Worm (Caenorhabditis elegans): ENCODE results near the gene Y17D7B.3.

Gene Y17D7B.3

ce11 chrV:18786694-18787093, at the start of gene Y17D7B.3:
Y17D7B.3 (minus strand) TSS chrV:18786794.
- TF ChIP-seq W03F9.2 (tag; optimal IDR thresholded peaks at IDR 0.05) (no peak), dao-5 (tag; optimal IDR thresholded peaks at IDR 0.05) (no peak), him-1 (tag; optimal IDR thresholded peaks at IDR 0.05) (no peak)

- TF ChIP-seq W03F9.2 (tag; optimal IDR thresholded peaks at IDR 0.05) (no peak), dao-5 (tag; optimal IDR thresholded peaks at IDR 0.05) (no peak), him-1 (tag; optimal IDR thresholded peaks at IDR 0.05) (no peak)
Observed at ce11 chrV:18827374-18827773, 40.8 kb upstream of the Y17D7B.3 start.

- TF ChIP-seq dao-5 (tag; optimal IDR thresholded peaks at IDR 0.05) (no peak), him-1 (tag; optimal IDR thresholded peaks at IDR 0.05) (no peak), W03F9.2 (tag; optimal IDR thresholded peaks at IDR 0.05) (no peak)
Observed at ce11 chrV:18826445-18826844, 39.9 kb upstream of the Y17D7B.3 start.

- no peak for TF ChIP-seq dao-5 (tag; optimal IDR thresholded peaks at IDR 0.05)
- no peak for TF ChIP-seq him-1 (tag; optimal IDR thresholded peaks at IDR 0.05)
- TF ChIP-seq W03F9.2 (tag; optimal IDR thresholded peaks at IDR 0.05) = no peak
Observed at ce11 chrV:18821569-18821968, 35.0 kb upstream of the Y17D7B.3 start.

DNA sequence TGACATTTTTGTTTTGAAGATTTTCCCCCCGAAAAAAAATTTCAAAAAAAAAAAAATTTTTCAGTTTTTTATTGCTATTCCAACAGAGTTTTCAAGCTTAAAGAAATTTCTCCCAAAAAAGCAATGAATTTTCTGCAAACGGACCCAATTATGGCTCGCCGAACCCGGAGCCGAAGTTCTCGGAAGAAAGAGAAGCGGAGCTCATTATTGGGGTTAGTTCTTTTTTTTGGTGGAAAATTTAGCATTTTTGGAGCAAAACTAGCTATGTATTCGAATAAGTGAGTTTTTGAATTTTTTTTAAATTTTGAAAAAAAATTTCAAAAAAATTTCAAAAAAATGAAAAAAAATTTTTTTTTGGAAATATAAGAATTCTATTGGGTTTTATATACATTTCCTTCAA, 33.0 kb upstream of the Y17D7B.3 start, which contains the start of gene ncs-5:
Gene ncs-5, plus strand, starts transcription at position 124 of the 400 bp plus-strand sequence.
- TF ChIP-seq dao-5 (tag; optimal IDR thresholded peaks at IDR 0.05) = no peak
- no peak for TF ChIP-seq W03F9.2 (tag; optimal IDR thresholded peaks at IDR 0.05)
- TF ChIP-seq him-1 (tag; optimal IDR thresholded peaks at IDR 0.05) = no peak

ce11 chrV:18811360-18811759, 24.8 kb upstream of the Y17D7B.3 start, which contains the start of gene C54E10.7:
C54E10.7 (plus strand) TSS chrV:18811660.
- TF ChIP-seq him-1 (tag; optimal IDR thresholded peaks at IDR 0.05) (no peak), dao-5 (tag; optimal IDR thresholded peaks at IDR 0.05) (no peak), W03F9.2 (tag; optimal IDR thresholded peaks at IDR 0.05) (no peak)

- no peak for TF ChIP-seq him-1 (tag; optimal IDR thresholded peaks at IDR 0.05)
- no peak for TF ChIP-seq dao-5 (tag; optimal IDR thresholded peaks at IDR 0.05)
Observed at ce11 chrV:18810705-18811104, 24.1 kb upstream of the Y17D7B.3 start, which contains the start of gene C54E10.3. C54E10.3 (plus strand) TSS chrV:18811005.

- TF ChIP-seq dao-5 (tag; optimal IDR thresholded peaks at IDR 0.05) = no peak
- TF ChIP-seq W03F9.2 (tag; optimal IDR thresholded peaks at IDR 0.05) = no peak
- TF ChIP-seq him-1 (tag; optimal IDR thresholded peaks at IDR 0.05) = no peak
Observed at ce11 chrV:18808621-18809020, 22.0 kb upstream of the Y17D7B.3 start, which contains the start of gene C54E10.6. C54E10.6 (minus strand) TSS chrV:18808729.

DNA sequence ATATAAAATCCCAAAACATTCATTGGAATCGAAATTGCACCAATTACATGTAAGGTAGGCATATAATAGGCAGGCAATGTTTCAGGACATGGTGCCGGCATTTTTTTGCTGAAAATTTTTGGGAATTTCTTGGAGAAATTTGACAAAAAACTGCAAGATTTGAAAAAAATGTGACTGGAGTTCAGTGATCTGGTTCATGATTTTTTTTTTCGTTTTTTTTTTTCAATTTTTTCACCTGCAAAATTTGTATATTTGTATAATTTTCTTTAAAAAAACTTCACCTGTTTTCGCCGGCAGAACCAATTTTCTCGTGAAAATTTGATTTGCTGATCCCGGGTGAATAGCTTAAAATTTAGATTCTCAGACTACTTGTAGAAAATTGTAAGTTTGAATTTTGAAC, 19.8 kb upstream of the Y17D7B.3 start, which contains the start of gene sri-10:
Gene sri-10, minus strand, starts transcription at position 101 of the 400 bp plus-strand sequence.
- TF ChIP-seq dao-5 (tag; optimal IDR thresholded peaks at IDR 0.05) (no peak), him-1 (tag; optimal IDR thresholded peaks at IDR 0.05) (no peak)

DNA sequence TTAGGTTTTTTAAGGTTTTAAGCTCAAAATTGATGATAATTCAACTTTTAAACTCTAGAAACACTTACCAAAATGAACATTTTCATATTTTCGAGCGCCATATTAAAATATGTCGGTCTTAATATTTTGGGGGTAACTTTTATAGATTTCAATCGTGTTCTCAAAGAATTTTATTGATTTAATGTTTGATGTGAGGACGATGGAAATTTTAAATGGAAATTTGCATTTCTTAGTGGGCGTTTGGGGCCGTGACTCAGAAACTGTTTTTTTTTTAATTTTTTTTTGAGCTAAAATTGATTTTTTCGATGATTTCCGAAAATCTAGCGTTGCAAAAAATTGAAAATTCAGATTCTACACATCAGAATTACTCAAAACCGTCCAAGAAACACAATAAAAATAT, 16.7 kb upstream of the Y17D7B.3 start, which contains the start of gene C54E10.10:
Gene C54E10.10, minus strand, starts transcription at position 101 of the 400 bp plus-strand sequence.
- TF ChIP-seq W03F9.2 (tag; optimal IDR thresholded peaks at IDR 0.05) (no peak), dao-5 (tag; optimal IDR thresholded peaks at IDR 0.05) (no peak), him-1 (tag; optimal IDR thresholded peaks at IDR 0.05) (no peak)

DNA sequence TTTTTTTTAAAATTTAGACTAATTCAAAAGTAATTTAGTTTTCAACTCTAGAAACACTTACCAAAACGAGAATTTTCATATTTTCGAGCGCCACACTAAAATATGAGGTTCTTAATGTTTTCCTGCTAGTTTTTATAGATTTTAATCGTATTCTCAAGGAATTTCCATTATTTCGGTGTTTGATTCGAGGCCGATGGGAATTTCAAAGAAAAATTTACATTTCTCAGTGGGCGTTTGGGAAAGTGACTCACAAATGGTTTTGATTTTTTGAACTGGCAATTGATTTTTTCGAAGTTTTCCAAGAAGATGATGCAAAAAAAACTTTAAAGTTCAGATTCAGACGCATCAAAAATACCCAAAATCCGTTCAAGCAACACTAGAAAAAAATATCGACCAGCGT, 15.5 kb upstream of the Y17D7B.3 start, which contains the start of gene C54E10.11:
Gene C54E10.11, minus strand, starts transcription at position 101 of the 400 bp plus-strand sequence.
- no peak for TF ChIP-seq him-1 (tag; optimal IDR thresholded peaks at IDR 0.05)
- no peak for TF ChIP-seq W03F9.2 (tag; optimal IDR thresholded peaks at IDR 0.05)
- TF ChIP-seq dao-5 (tag; optimal IDR thresholded peaks at IDR 0.05) = no peak

DNA sequence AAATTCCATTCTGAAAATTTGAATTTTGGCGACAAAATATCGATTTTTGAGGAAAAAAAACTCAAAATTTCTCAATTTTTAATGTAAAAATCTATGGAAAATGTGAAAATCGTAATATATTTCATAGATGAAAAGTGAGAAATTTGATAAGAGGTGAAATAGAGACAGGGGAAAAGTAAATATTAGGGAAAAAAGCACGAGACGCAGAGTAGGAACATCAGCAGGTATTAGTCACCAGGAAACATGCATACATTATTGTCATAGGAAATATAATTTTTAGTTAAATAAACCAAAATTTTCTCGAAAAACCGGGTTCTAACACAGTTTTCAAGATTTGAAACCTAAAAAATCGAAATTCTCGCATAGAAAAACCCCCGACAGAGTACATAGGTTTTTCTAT, 14.2 kb upstream of the Y17D7B.3 start, which contains the start of gene nhr-170:
Gene nhr-170, minus strand, starts transcription at position 16 of the 400 bp plus-strand sequence.
- no peak for TF ChIP-seq W03F9.2 (tag; optimal IDR thresholded peaks at IDR 0.05)

DNA sequence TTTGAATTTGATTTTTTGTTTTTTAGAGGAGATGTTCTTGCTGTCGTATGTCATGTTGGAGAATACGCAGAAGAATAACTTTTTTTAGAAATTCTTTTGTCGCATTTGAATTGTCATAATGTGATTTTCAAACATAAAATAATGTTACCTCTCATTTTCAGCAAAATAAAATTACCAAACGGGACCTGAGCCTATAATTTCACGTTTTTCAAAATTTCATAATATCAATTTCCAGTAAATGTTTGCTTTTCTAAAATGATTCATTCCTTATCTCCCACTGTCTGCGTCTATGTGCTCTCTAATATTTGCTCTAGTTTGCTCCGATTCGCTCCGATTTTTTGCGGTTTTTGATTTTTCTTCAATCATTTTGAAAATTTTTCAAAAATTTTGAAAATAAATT, 4.1 kb upstream of the Y17D7B.3 start, which contains the start of gene nhr-231:
Gene nhr-231, plus strand, starts transcription at position 301 of the 400 bp plus-strand sequence.
- TF ChIP-seq W03F9.2 (tag; optimal IDR thresholded peaks at IDR 0.05) (no peak), dao-5 (tag; optimal IDR thresholded peaks at IDR 0.05) (no peak), him-1 (tag; optimal IDR thresholded peaks at IDR 0.05) (no peak)

- TF ChIP-seq W03F9.2 (tag; optimal IDR thresholded peaks at IDR 0.05) (no peak), him-1 (tag; optimal IDR thresholded peaks at IDR 0.05) (no peak), dao-5 (tag; optimal IDR thresholded peaks at IDR 0.05) (no peak)
Observed at ce11 chrV:18787417-18787918, 874 bp upstream of the Y17D7B.3 start, which contains the start of gene Y17D7B.2. Y17D7B.2 (plus strand) TSS chrV:18787739.

DNA sequence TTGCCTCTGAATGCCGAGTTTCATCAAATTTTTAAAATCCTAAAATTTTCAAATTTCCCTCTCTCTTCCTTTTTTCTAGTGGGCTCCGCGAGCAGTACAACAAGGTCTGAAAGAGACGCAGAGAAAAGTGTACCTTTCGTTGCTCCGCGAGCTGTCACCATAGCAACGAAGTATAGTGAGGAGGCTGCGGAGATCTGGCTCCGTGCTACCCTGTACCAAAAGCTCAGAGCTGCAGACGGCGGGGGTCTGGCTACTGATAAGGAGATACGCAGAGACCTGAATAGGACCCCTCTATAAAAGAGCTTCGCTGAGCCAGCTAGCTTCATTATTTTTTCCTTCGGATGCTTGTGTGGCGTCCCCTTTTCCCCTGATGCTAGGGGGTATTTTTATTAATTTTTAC, 3.1 kb downstream of the Y17D7B.3 start, which contains the start of gene Y17D7B.10:
Gene Y17D7B.10, plus strand, starts transcription at position 243 of the 400 bp plus-strand sequence.
- TF ChIP-seq W03F9.2 (tag; optimal IDR thresholded peaks at IDR 0.05) (no peak), dao-5 (tag; optimal IDR thresholded peaks at IDR 0.05) (no peak), him-1 (tag; optimal IDR thresholded peaks at IDR 0.05) (no peak)
